Worm (Caenorhabditis elegans) whole organism, late embryonic: Measurements from ENCODE around the gene ttr-50.

Experiments
- C08G9.2 ChIP-seq: sonication (generic microtip); optimal IDR thresholded peaks from 2 replicates; lab custom pipeline; 2016; ENCODE audit warnings: mild to moderate bottlenecking, missing genetic modification characterization, moderate library complexity, missing compliant biosample characterization
- C38D4.7 ChIP-seq: fragments of 200-800 bp; sonication (Bioruptor generic); optimal IDR thresholded peaks from 2 replicates; lab custom pipeline; 2018; ENCODE audit warnings: mild to moderate bottlenecking, missing genetic modification characterization, moderate library complexity, missing compliant biosample characterization
- K02D7.2 ChIP-seq: sonication (generic microtip); optimal IDR thresholded peaks from 2 replicates; lab custom pipeline; 2017; ENCODE audit warnings: mild to moderate bottlenecking, missing genetic modification characterization, missing compliant biosample characterization
- ceh-2 ChIP-seq: sonication (generic microtip); optimal IDR thresholded peaks from 2 replicates; lab custom pipeline; 2016; ENCODE audit warnings: missing genotype, missing genetic modification characterization, missing compliant biosample characterization
- fkh-10 ChIP-seq: fragments of 150-350 bp; optimal IDR thresholded peaks from 2 replicates; lab custom pipeline; 2014; ENCODE audit warnings: missing biosample characterization, missing genetic modification reagents, missing genetic modification characterization
- nhr-11 ChIP-seq: fragments of 150-350 bp; optimal IDR thresholded peaks from 2 replicates; lab custom pipeline; 2014; ENCODE audit warnings: missing biosample characterization, missing genetic modification characterization
- pat-9 ChIP-seq: fragments of 200-800 bp; sonication (Bioruptor generic); optimal IDR thresholded peaks from 2 replicates; lab custom pipeline; 2018; ENCODE audit warnings: mild to moderate bottlenecking, missing genetic modification characterization, moderate library complexity, missing compliant biosample characterization
- ref-2 ChIP-seq: sonication (generic microtip); optimal IDR thresholded peaks from 2 replicates; lab custom pipeline; 2016; ENCODE audit warnings: missing genetic modification characterization, missing compliant biosample characterization
- sox-2 ChIP-seq: fragments of 200-800 bp; sonication (Bioruptor generic); IDR thresholded peaks from 2 replicates; pipeline ENCODE4 v1.3.6; 2022; ENCODE audit warnings: missing genetic modification reagents, missing genetic modification characterization, missing compliant biosample characterization
- unc-86 ChIP-seq: sonication (generic microtip); optimal IDR thresholded peaks from 2 replicates; lab custom pipeline; 2016; ENCODE audit warnings: missing genetic modification characterization, missing compliant biosample characterization

- TF ChIP-seq nhr-11 (tag; lab: Kevin White, UChicago) (no peak), C38D4.7 (no peak), unc-86 (tag; lab: Kevin White, UChicago) (no peak), pat-9 (tag; lab: Kevin White, UChicago) (no peak), sox-2 (GFP tag; lab: Robert Waterston, UW) (no peak), C08G9.2 (tag; lab: Kevin White, UChicago) (no peak), ref-2 (tag; lab: Kevin White, UChicago) (no peak), fkh-10 (GFP tag; lab: Kevin White, UChicago) (no peak), ceh-2 (tag; lab: Kevin White, UChicago) (no peak), K02D7.2 (tag; lab: Kevin White, UChicago) (no peak)
Measured at ce11 chrIV:11597079-11597478, 43.7 kb downstream of the ttr-50 start.
